Fruit fly (Drosophila melanogaster): ENCODE measurements around the gene CG12605.

CG12605 gene

dm6 chr3L:3983466-3983946 is 18.9 kb upstream of the CG12605 start, which contains the start of gene scrt (continued):
- TF ChIP-seq CG12236 (GFP tag; optimal IDR thresholded peaks at IDR 0.05) (no peak), CG3847 (GFP tag; IDR thresholded peaks at IDR 0.05) (no peak), gcm2 (GFP tag; optimal IDR thresholded peaks at IDR 0.05) (no peak), Oli (tag; optimal IDR thresholded peaks at IDR 0.05) (peak; percentile 12), CG7745 (tag; optimal IDR thresholded peaks at IDR 0.05) (no peak), lbe (GFP tag; optimal IDR thresholded peaks at IDR 0.05) (no peak), en (GFP tag; optimal IDR thresholded peaks at IDR 0.05) (no peak), ro (GFP tag; IDR thresholded peaks at IDR 0.05) (no peak), CG17328 (GFP tag; IDR thresholded peaks at IDR 0.05) (0 out of 2 replicates have a peak, but pooled peaks have one; percentile 33), Tbp (GFP tag; optimal IDR thresholded peaks at IDR 0.05) (no peak), E2f2 (GFP tag; IDR thresholded peaks at IDR 0.05) (peak; percentile 15; the same call in 1 of the 2 replicates), otp (GFP tag; IDR thresholded peaks at IDR 0.05) (no peak), CG15011 (GFP tag; optimal IDR thresholded peaks at IDR 0.05) (no peak), CG12391 (tag; optimal IDR thresholded peaks at IDR 0.05) (peak; percentile 72), Ptx1 (GFP tag; IDR thresholded peaks at IDR 0.05) (no peak), ttk (GFP tag; IDR thresholded peaks at IDR 0.05) (no peak), CG16815 (GFP tag; optimal IDR thresholded peaks at IDR 0.05) (peak; percentile 36), CG1529 (GFP tag; optimal IDR thresholded peaks at IDR 0.05) (peak; percentile 1), CG42726 (GFP tag; IDR thresholded peaks at IDR 0.05; ENCODE audit: partially characterized antibody) (no peak), z (GFP tag; IDR thresholded peaks at IDR 0.05) (no peak), tna (GFP tag; IDR thresholded peaks at IDR 0.05; ENCODE audit: partially characterized antibody) (no peak; the same call in 1 of the 2 replicates), Ets97D (GFP tag; optimal IDR thresholded peaks at IDR 0.05) (peak; percentile 21), sens-2 (GFP tag; IDR thresholded peaks at IDR 0.05) (no peak), CG14441 (GFP tag; IDR thresholded peaks at IDR 0.05) (no peak), Asciz (GFP tag; optimal IDR thresholded peaks at IDR 0.05) (no peak), YL-1 (GFP tag; optimal IDR thresholded peaks at IDR 0.05) (no peak), Chrac-16 (GFP tag; optimal IDR thresholded peaks at IDR 0.05) (no peak), Hmx (GFP tag; optimal IDR thresholded peaks at IDR 0.05) (no peak), MTF-1 (GFP tag; optimal IDR thresholded peaks at IDR 0.05; ENCODE audit: borderline replicate concordance) (no peak), az2 (GFP tag; optimal IDR thresholded peaks at IDR 0.05) (no peak), Side (GFP tag; optimal IDR thresholded peaks at IDR 0.05) (peak; percentile 21), esg (GFP tag; conservative IDR thresholded peaks at IDR 0.05) (no peak), Nf-YC (tag; optimal IDR thresholded peaks at IDR 0.05) (no peak), tll (GFP tag; optimal IDR thresholded peaks at IDR 0.05) (peak in 1 of 2 experiments; percentile 50), CG17359 (tag; optimal IDR thresholded peaks at IDR 0.05) (peak; percentile 12), kay (GFP tag; optimal IDR thresholded peaks at IDR 0.05) (peak; percentile 3), CG2712 (tag; optimal IDR thresholded peaks at IDR 0.05) (peak; percentile 77), Antp (GFP tag; optimal IDR thresholded peaks at IDR 0.05) (peak; percentile 4), Mad (GFP tag; optimal IDR thresholded peaks at IDR 0.05) (no peak), HmgZ (tag; optimal IDR thresholded peaks at IDR 0.05) (peak; percentile 51), ewg (GFP tag; optimal IDR thresholded peaks at IDR 0.05) (peak; percentile 37), CG2678 (tag; optimal IDR thresholded peaks at IDR 0.05) (no peak), CG10959 (GFP tag; IDR thresholded peaks at IDR 0.05) (peak; percentile 59), CG17186 (GFP tag; optimal IDR thresholded peaks at IDR 0.05) (no peak), D19A (tag; optimal IDR thresholded peaks at IDR 0.05) (peak; percentile 12), CG7271 (tag; optimal IDR thresholded peaks at IDR 0.05) (no peak), chif (GFP tag; optimal IDR thresholded peaks at IDR 0.05) (peak; percentile 44 to 53), CG7556 (GFP tag; optimal IDR thresholded peaks at IDR 0.05) (peak; percentile 61), CG15514 (GFP tag; optimal IDR thresholded peaks at IDR 0.05) (no peak), ab (GFP tag; optimal IDR thresholded peaks at IDR 0.05) (no peak), CG34376 (GFP tag; optimal IDR thresholded peaks at IDR 0.05) (peak; percentile 9)
